Worm (Caenorhabditis elegans): ENCODE measurements around the gene BE10.5.

DNA sequence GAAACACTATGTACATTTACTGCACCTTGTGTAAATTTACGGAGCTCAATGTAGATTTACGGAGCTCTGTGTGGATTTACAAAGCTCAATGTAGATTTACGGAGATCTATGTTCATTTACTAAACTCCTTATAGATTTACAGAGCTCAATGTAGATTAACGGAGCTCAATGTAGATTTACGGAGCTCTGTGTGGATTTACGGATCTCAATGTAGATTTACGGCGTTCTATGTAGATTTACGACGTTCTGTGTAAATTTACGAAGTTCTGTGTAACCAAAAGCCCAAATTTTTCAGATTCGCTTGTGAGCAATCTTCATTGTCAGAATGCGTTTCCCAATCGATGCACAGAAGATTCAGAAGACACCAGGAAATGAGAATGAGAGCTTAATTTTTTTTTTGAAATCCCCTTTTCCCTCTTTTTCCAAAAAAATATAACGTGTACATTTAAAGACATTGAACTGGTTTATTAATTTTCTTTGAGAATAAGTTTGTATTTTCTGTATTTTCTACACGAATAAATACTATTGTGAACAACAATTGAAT lies 30.2 kb upstream of the BE10.5 start:
- TF ChIP-seq ztf-7 (tag; optimal IDR thresholded peaks at IDR 0.05): no peak
- TF ChIP-seq madf-9 (GFP tag; conservative IDR thresholded peaks at IDR 0.05): no peak
- no peak for TF ChIP-seq ama-1 (optimal IDR thresholded peaks at IDR 0.05)
- no peak for TF ChIP-seq ceh-32 (tag; optimal IDR thresholded peaks at IDR 0.05; ENCODE audit: poor library complexity)
- TF ChIP-seq unc-62 (GFP tag; optimal IDR thresholded peaks at IDR 0.05 in 1 of 2): no peak
- no peak for TF ChIP-seq unc-62 (tag; optimal IDR thresholded peaks at IDR 0.05)
- no peak for TF ChIP-seq Y5F2A.4 (GFP tag; optimal IDR thresholded peaks at IDR 0.05)
- TF ChIP-seq ZK546.5 (tag; optimal IDR thresholded peaks at IDR 0.05): no peak
- no peak for TF ChIP-seq dpl-1 (GFP tag; optimal IDR thresholded peaks at IDR 0.05)
- TF ChIP-seq lin-39 (tag; optimal IDR thresholded peaks at IDR 0.05): no peak
- no peak for TF ChIP-seq mdl-1 (tag; optimal IDR thresholded peaks at IDR 0.05)
- no peak for TF ChIP-seq aly-2 (tag; optimal IDR thresholded peaks at IDR 0.05)
- TF ChIP-seq hlh-11 (tag; optimal IDR thresholded peaks at IDR 0.05): no peak
- no peak for TF ChIP-seq nhr-77 (tag; optimal IDR thresholded peaks at IDR 0.05)
